Fruit fly (Drosophila melanogaster): Measurements from ENCODE around the gene nmdyn-D7.

The nmdyn-D7 gene

DNA sequence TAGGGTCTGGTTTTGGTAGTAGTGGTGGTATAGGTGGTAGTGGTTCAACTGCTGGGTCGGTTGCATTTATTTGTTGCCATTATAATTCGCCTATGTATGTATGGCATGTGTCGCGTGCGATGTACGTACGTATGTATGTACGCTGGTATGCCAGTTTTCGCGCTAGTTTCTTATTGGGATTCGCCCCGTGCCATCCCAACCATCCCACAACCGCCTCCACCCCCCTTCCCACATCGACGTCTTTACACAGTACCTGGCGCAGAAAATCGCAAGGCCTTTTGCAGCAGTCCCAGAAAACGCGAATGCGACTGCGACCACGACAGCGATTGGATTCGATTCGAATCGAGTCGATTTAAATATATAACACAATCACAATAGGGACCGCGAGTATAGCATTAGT, 30.5 kb downstream of the nmdyn-D7 start:
- TF ChIP-seq foxo (GFP tag; optimal IDR thresholded peaks at IDR 0.05) (no peak), ey (GFP tag; optimal IDR thresholded peaks at IDR 0.05) (no peak), Mio (GFP tag; optimal IDR thresholded peaks at IDR 0.05) (no peak), lola (GFP tag; optimal IDR thresholded peaks at IDR 0.05) (no peak), woc (GFP tag; optimal IDR thresholded peaks at IDR 0.05) (no peak), h (GFP tag; optimal IDR thresholded peaks at IDR 0.05) (no peak), dsf (GFP tag; optimal IDR thresholded peaks at IDR 0.05; ENCODE audit: borderline replicate concordance) (no peak), OdsH (GFP tag; optimal IDR thresholded peaks at IDR 0.05) (no peak), psq (GFP tag; optimal IDR thresholded peaks at IDR 0.05) (no peak), N (GFP tag; optimal IDR thresholded peaks at IDR 0.05) (no peak), sv (GFP tag; optimal IDR thresholded peaks at IDR 0.05) (no peak), jim (GFP tag; optimal IDR thresholded peaks at IDR 0.05) (no peak), Dfd (GFP tag; optimal IDR thresholded peaks at IDR 0.05) (no peak), Rel (GFP tag; optimal IDR thresholded peaks at IDR 0.05) (no peak), Rel (tag; optimal IDR thresholded peaks at IDR 0.05) (no peak), usp (GFP tag; optimal IDR thresholded peaks at IDR 0.05) (no peak)

DNA sequence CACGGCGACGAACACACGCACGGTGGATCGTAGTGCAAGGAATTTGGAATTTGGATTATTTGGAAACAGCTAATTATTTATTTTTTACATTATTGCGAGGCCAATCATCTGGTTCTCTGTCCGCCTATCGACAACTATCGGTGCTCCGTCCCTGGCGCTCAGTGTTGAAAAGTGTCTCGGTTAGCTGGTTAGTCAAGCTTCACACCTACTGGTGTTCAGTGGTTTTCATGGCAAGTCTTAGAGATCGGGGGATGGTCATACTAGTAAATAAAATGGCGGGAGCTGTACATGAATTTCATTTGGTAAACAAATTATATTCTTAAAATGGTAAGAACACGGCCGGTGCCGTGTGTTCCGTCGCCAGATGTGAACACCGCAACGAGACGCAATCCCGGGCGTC, 31.1 kb downstream of the nmdyn-D7 start, which contains the start of the genes trbd and dmt:
trbd (minus strand) TSS at position 152 of the 400 bp plus-strand sequence.
dmt (plus strand) TSS at position 257 of the 400 bp plus-strand sequence.
- TF ChIP-seq br (GFP tag; optimal IDR thresholded peaks at IDR 0.05) (no peak), sv (GFP tag; optimal IDR thresholded peaks at IDR 0.05) (peak; percentile 37), lola (GFP tag; optimal IDR thresholded peaks at IDR 0.05) (no peak), OdsH (GFP tag; optimal IDR thresholded peaks at IDR 0.05) (peak; percentile 50), foxo (GFP tag; optimal IDR thresholded peaks at IDR 0.05) (no peak), Sp1 (GFP tag; optimal IDR thresholded peaks at IDR 0.05) (no peak), Rel (GFP tag; optimal IDR thresholded peaks at IDR 0.05) (no peak), Rel (tag; optimal IDR thresholded peaks at IDR 0.05) (peak; percentile 93), psq (GFP tag; optimal IDR thresholded peaks at IDR 0.05) (no peak), tai (GFP tag; optimal IDR thresholded peaks at IDR 0.05) (no peak), pan (optimal IDR thresholded peaks at IDR 0.05) (no peak), h (GFP tag; optimal IDR thresholded peaks at IDR 0.05) (no peak), CG32264 (GFP tag; optimal IDR thresholded peaks at IDR 0.05) (no peak), brk (GFP tag; optimal IDR thresholded peaks at IDR 0.05) (no peak), ey (GFP tag; optimal IDR thresholded peaks at IDR 0.05) (no peak), sage (GFP tag; optimal IDR thresholded peaks at IDR 0.05) (no peak), fru (GFP tag; optimal IDR thresholded peaks at IDR 0.05) (no peak), dl (GFP tag; optimal IDR thresholded peaks at IDR 0.05; ENCODE audit: insufficient read depth in 1 of 2, partially characterized antibody in 2 of 2) (no peak), GATAd (GFP tag; optimal IDR thresholded peaks at IDR 0.05) (no peak), Myc (optimal IDR thresholded peaks at IDR 0.05) (no peak), CG9705 (GFP tag; optimal IDR thresholded peaks at IDR 0.05) (peak; percentile 33), Abd-B (GFP tag; optimal IDR thresholded peaks at IDR 0.05) (no peak), HLH106 (tag; optimal IDR thresholded peaks at IDR 0.05) (no peak), Vsx2 (GFP tag; optimal IDR thresholded peaks at IDR 0.05; ENCODE audit: partially characterized antibody) (peak; percentile 100), dsf (GFP tag; optimal IDR thresholded peaks at IDR 0.05; ENCODE audit: borderline replicate concordance) (no peak), Hr83 (GFP tag; optimal IDR thresholded peaks at IDR 0.05; ENCODE audit: poor library complexity, severe bottlenecking) (peak; percentile 71)

DNA sequence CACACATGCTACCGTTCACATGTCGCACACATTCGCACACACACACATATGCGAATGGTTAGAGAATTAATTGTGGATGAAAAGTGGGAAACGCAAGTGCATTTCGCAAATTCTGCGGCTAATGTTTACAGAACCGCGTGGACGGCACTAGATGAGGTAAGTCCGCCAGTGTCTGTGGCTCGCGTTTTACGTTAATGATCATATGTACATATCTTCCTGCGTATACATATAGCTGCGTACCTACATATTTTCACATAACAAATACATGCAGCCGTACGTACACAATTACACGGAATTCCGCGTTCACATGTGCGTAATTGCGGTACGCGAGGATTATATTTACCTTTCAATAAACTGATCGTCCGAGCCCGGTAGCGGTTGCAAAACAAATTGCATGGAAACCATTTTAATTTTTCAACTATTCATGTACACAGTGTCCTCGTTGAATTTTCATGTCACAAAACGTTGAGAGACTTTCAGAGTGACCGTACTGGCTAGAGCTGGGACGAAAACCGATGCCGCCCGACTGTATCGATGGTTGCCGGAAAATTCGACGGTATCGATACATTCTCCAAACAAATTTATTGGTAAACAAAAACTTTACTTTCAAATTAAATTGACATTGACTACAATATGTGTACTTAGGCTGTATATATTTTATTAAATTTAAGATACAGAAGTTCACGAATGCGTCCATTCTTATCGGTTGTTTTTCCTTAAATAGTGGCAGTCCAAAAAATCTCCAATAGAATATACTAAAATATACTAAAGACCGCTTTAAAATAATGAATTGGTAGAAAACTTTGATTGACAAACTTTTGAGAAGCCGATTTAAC, 45.6 kb downstream of the nmdyn-D7 start, which contains the start of gene hyd:
hyd (minus strand) TSS at position 495 of the 836 bp plus-strand sequence.
- peak; percentile 78 for TF ChIP-seq N (GFP tag; optimal IDR thresholded peaks at IDR 0.05)
- TF ChIP-seq fru (GFP tag; optimal IDR thresholded peaks at IDR 0.05): no peak

dm6 chr3R:9730784-9731183, 51.0 kb downstream of the nmdyn-D7 start, which contains the start of gene FoxP:
Gene FoxP (minus strand): TSS chr3R:9730872.
- TF ChIP-seq Vsx2 (GFP tag; optimal IDR thresholded peaks at IDR 0.05; ENCODE audit: partially characterized antibody) (peak; percentile 94), Dif (GFP tag; optimal IDR thresholded peaks at IDR 0.05; ENCODE audit: partially characterized antibody) (peak; percentile 59), dsf (GFP tag; optimal IDR thresholded peaks at IDR 0.05; ENCODE audit: borderline replicate concordance) (no peak), Mio (GFP tag; optimal IDR thresholded peaks at IDR 0.05) (no peak)
